Worm (Caenorhabditis elegans): ENCODE measurements around the gene nlp-20.

DNA sequence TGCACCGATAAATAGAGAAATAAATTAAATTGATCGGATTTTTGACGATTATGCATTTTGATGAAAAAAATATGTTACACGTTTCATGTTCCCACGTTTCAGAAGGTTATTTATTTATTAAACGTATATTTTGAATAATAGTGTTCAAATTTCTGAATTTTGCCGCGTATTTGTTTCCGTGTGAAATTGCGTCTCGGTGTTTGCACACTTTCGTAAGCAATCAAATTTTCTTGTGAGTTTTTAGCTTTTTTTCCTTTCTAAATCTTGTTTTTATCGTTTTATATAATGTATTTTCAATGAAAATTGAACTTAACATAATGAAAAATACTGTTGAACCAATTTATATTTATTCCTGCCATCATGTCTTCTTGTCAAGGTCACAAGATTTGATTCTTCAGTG, 10.3 kb downstream of the nlp-20 start, which contains the start of gene F45E4.6:
- no peak for TF ChIP-seq sea-1 (GFP tag; conservative IDR thresholded peaks at IDR 0.05)
- no peak for TF ChIP-seq flt-1 (GFP tag; IDR thresholded peaks at IDR 0.05)
- no peak for TF ChIP-seq B0310.2 (tag; optimal IDR thresholded peaks at IDR 0.05)
- TF ChIP-seq ceh-36 (tag; optimal IDR thresholded peaks at IDR 0.05) = no peak
- TF ChIP-seq ama-1 (optimal IDR thresholded peaks at IDR 0.05) = no peak
- TF ChIP-seq pes-1 (GFP tag; IDR thresholded peaks at IDR 0.05) = no peak
